Worm (Caenorhabditis elegans) whole organism, L4 larva: ENCODE measurements around the gene pat-9.

Source experiments
- D1046.2 ChIP-seq: fragments of 200-800 bp; sonication (Bioruptor generic); IDR thresholded peaks from 2 replicates; pipeline ENCODE4 v1.3.6; 2022; ENCODE audit warnings: missing genetic modification characterization, missing compliant biosample characterization
- T20F7.1 ChIP-seq: fragments of 200-800 bp; sonication (Bioruptor generic); optimal IDR thresholded peaks from 2 replicates; lab custom pipeline; 2018; ENCODE audit warnings: mild to moderate bottlenecking, missing genetic modification characterization, missing compliant biosample characterization
- Y48G9A.11 ChIP-seq: fragments of 200-800 bp; sonication (Bioruptor generic); IDR thresholded peaks from 2 replicates; pipeline ENCODE4 v1.3.6; 2022; ENCODE audit warnings: missing genetic modification reagents, missing genetic modification characterization, missing compliant biosample characterization
- ZK337.2 ChIP-seq: fragments of 200-800 bp; sonication (Bioruptor generic); IDR thresholded peaks from 2 replicates; pipeline ENCODE4 v1.3.6; 2022; ENCODE audit warnings: missing genetic modification reagents, missing genetic modification characterization, missing compliant biosample characterization
- ZK546.5 ChIP-seq, 2 experiments: sonication (generic microtip); optimal IDR thresholded peaks; 2 replicates each; lab custom pipeline; 2017; ENCODE audit warnings: missing biosample characterization in 2 of 2, missing genetic modification characterization in 2 of 2
- ama-1 ChIP-seq: fragments of 150-350 bp; optimal IDR thresholded peaks from 2 replicates; lab custom pipeline; 2014; ENCODE audit warnings: inconsistent platforms, mixed read lengths
- arid-1 ChIP-seq: fragments of 200-800 bp; sonication (Bioruptor generic); conservative IDR thresholded peaks from 2 replicates; pipeline ENCODE4 v1.3.6; 2022; ENCODE audit warnings: missing genetic modification reagents, missing genetic modification characterization, missing compliant biosample characterization
- ceh-44 ChIP-seq: fragments of 200-800 bp; sonication (Bioruptor generic); IDR thresholded peaks from 2 replicates; pipeline ENCODE4 v1.3.6; 2022; ENCODE audit warnings: missing genetic modification reagents, missing genetic modification characterization, missing compliant biosample characterization
- ceh-62 ChIP-seq: sonication (generic microtip); optimal IDR thresholded peaks from 2 replicates; lab custom pipeline; 2017; ENCODE audit warnings: missing biosample characterization, missing genetic modification characterization
- cey-2 ChIP-seq: sonication (generic microtip); optimal IDR thresholded peaks from 3 replicates; lab custom pipeline; 2017; ENCODE audit warnings: missing genetic modification characterization, mild to moderate bottlenecking, missing compliant biosample characterization, antibody characterized with exemption, borderline replicate concordance; ENCODE audit not compliant: insufficient read depth
- daf-16 ChIP-seq, 3 experiments: sonication (generic microtip); optimal IDR thresholded peaks; 2 replicates each; lab custom pipeline; 2016 to 2017; ENCODE audit warnings: missing genetic modification characterization in 3 of 3, missing genetic modification reagents in 3 of 3, mild to moderate bottlenecking in 2 of 3, missing compliant biosample characterization in 2 of 3, missing biosample characterization in 1 of 3, moderate library complexity in 1 of 3
- dmd-6 ChIP-seq: fragments of 200-800 bp; sonication (Bioruptor generic); IDR thresholded peaks from 2 replicates; pipeline ENCODE4 v1.3.6; 2022; ENCODE audit warnings: missing genetic modification reagents, missing genetic modification characterization, missing compliant biosample characterization
- duxl-1 ChIP-seq: sonication (generic microtip); optimal IDR thresholded peaks from 2 replicates; lab custom pipeline; 2016; ENCODE audit warnings: mild to moderate bottlenecking, missing genetic modification characterization, moderate library complexity, missing compliant biosample characterization; ENCODE audit not compliant: poor library complexity
- egl-27 ChIP-seq: sonication (generic microtip); optimal IDR thresholded peaks from 3 replicates; lab custom pipeline; 2017; ENCODE audit warnings: missing biosample characterization, missing genetic modification reagents, missing genetic modification characterization
- egl-43 ChIP-seq: fragments of 200-800 bp; sonication (Bioruptor generic); IDR thresholded peaks from 2 replicates; pipeline ENCODE4 v1.3.6; 2022; ENCODE audit warnings: missing genetic modification reagents, missing genetic modification characterization, missing compliant biosample characterization
- fkh-10 ChIP-seq: fragments of 150-350 bp; optimal IDR thresholded peaks from 2 replicates; lab custom pipeline; 2014; ENCODE audit warnings: missing biosample characterization, missing genetic modification reagents, missing genetic modification characterization
- hif-1 ChIP-seq, 2 experiments: sonication (generic microtip); optimal IDR thresholded peaks; 2 replicates each; lab custom pipeline; 2016 to 2017; ENCODE audit warnings: missing compliant biosample characterization in 2 of 2, missing genetic modification characterization in 2 of 2, missing genetic modification reagents in 2 of 2, missing genotype in 2 of 2, mild to moderate bottlenecking in 1 of 2
- hlh-11 ChIP-seq: fragments of 200-800 bp; sonication (Bioruptor generic); optimal IDR thresholded peaks from 2 replicates; lab custom pipeline; 2018; ENCODE audit warnings: mild to moderate bottlenecking, missing genetic modification characterization, missing compliant biosample characterization
- hlh-30 ChIP-seq: sonication (generic microtip); optimal IDR thresholded peaks from 2 replicates; lab custom pipeline; 2017; ENCODE audit warnings: antibody characterized with exemption, mild to moderate bottlenecking, missing genetic modification characterization, missing compliant biosample characterization; ENCODE audit not compliant: insufficient read depth
- hmg-1.1 ChIP-seq: fragments of 200-800 bp; sonication (Bioruptor generic); IDR thresholded peaks from 2 replicates; pipeline ENCODE4 v1.3.6; 2022; ENCODE audit warnings: missing genetic modification reagents, missing genetic modification characterization, missing compliant biosample characterization
- jun-1 ChIP-seq: fragments of 150-350 bp; optimal IDR thresholded peaks from 2 replicates; lab custom pipeline; 2014; ENCODE audit warnings: missing biosample characterization, missing genetic modification reagents, missing genetic modification characterization
- lin-13 ChIP-seq: fragments of 150-350 bp; optimal IDR thresholded peaks from 2 replicates; lab custom pipeline; 2014; ENCODE audit warnings: missing biosample characterization, missing genetic modification reagents, missing genetic modification characterization
- mdt-29 ChIP-seq: fragments of 200-800 bp; sonication (Bioruptor generic); IDR thresholded peaks from 2 replicates; pipeline ENCODE4 v1.3.6; 2022; ENCODE audit warnings: missing genetic modification reagents, missing genetic modification characterization, missing compliant biosample characterization
- mxl-3 ChIP-seq: fragments of 200-800 bp; sonication (Bioruptor generic); optimal IDR thresholded peaks from 2 replicates; lab custom pipeline; 2018; ENCODE audit warnings: mild to moderate bottlenecking, missing genetic modification characterization, missing compliant biosample characterization
- nhr-10 ChIP-seq: fragments of 150-350 bp; optimal IDR thresholded peaks from 2 replicates; lab custom pipeline; 2014; ENCODE audit warnings: missing biosample characterization, missing genetic modification characterization
- nhr-11 ChIP-seq: fragments of 150-350 bp; optimal IDR thresholded peaks from 2 replicates; lab custom pipeline; 2014; ENCODE audit warnings: missing biosample characterization, missing genetic modification characterization
- nhr-25 ChIP-seq: sonication (generic microtip); optimal IDR thresholded peaks from 2 replicates; lab custom pipeline; 2017; ENCODE audit warnings: missing genetic modification characterization, mild to moderate bottlenecking, missing compliant biosample characterization, antibody characterized with exemption, moderate library complexity, borderline replicate concordance; ENCODE audit not compliant: insufficient read depth
- nhr-42 ChIP-seq: fragments of 200-800 bp; sonication (Bioruptor generic); IDR thresholded peaks from 2 replicates; pipeline ENCODE4 v1.3.6; 2022; ENCODE audit warnings: missing genetic modification characterization, missing compliant biosample characterization
- nhr-48 ChIP-seq: sonication (generic microtip); optimal IDR thresholded peaks from 2 replicates; lab custom pipeline; 2016; ENCODE audit warnings: mild to moderate bottlenecking, missing genetic modification characterization, missing compliant biosample characterization
- nhr-76 ChIP-seq: fragments of 150-350 bp; optimal IDR thresholded peaks from 2 replicates; lab custom pipeline; 2014; ENCODE audit warnings: missing biosample characterization, missing genetic modification characterization
- nhr-77 ChIP-seq: fragments of 150-350 bp; optimal IDR thresholded peaks from 2 replicates; lab custom pipeline; 2014; ENCODE audit warnings: missing biosample characterization, missing genetic modification characterization
- pqm-1 ChIP-seq: sonication (generic microtip); optimal IDR thresholded peaks from 2 replicates; lab custom pipeline; 2017; ENCODE audit warnings: missing biosample characterization, missing genetic modification characterization
- set-16 ChIP-seq: fragments of 200-800 bp; sonication (Bioruptor generic); IDR thresholded peaks from 2 replicates; pipeline ENCODE4 v1.3.6; 2022; ENCODE audit warnings: missing genetic modification reagents, missing genetic modification characterization, missing compliant biosample characterization
- snpc-4 ChIP-seq: fragments of 150-350 bp; optimal IDR thresholded peaks from 2 replicates; lab custom pipeline; 2014; ENCODE audit warnings: missing biosample characterization, missing genetic modification characterization
- spr-1 ChIP-seq: sonication (generic microtip); optimal IDR thresholded peaks from 2 replicates; lab custom pipeline; 2016; ENCODE audit warnings: mild to moderate bottlenecking, missing genetic modification characterization, missing compliant biosample characterization
- tag-97 ChIP-seq: fragments of 200-800 bp; sonication (Bioruptor generic); IDR thresholded peaks from 2 replicates; pipeline ENCODE4 v1.3.6; 2022; ENCODE audit warnings: missing genetic modification characterization, missing compliant biosample characterization
- ztf-7 ChIP-seq: fragments of 150-350 bp; optimal IDR thresholded peaks from 2 replicates; lab custom pipeline; 2014; ENCODE audit warnings: missing biosample characterization, missing genetic modification characterization

Gene pat-9

ce11 chrX:16525632-16526031 is 11.1 kb upstream of the pat-9 start:
- TF ChIP-seq nhr-11 = peak; percentile 29
- TF ChIP-seq nhr-42 (GFP tag; lab: Robert Waterston, UW) = no peak
- TF ChIP-seq set-16 (GFP tag; lab: Robert Waterston, UW) = peak; percentile 27; the same call in 1 of the 2 replicates
- TF ChIP-seq hif-1 (tag; optimal IDR thresholded peaks at IDR 0.05; lab: Kevin White, UChicago) = no peak
- no peak for TF ChIP-seq nhr-25
- no peak for TF ChIP-seq pqm-1 (tag; lab: Kevin White, UChicago)
- TF ChIP-seq cey-2 (tag; lab: Kevin White, UChicago) = no peak
- TF ChIP-seq mdt-29 (GFP tag; lab: Robert Waterston, UW) = no peak
- no peak for TF ChIP-seq ztf-7 (tag; lab: Kevin White, UChicago)
- TF ChIP-seq daf-16 (GFP tag; optimal IDR thresholded peaks at IDR 0.05; lab: Kevin White, UChicago) = peak in 1 of 2 experiments; percentile 12
- no peak for TF ChIP-seq daf-16 (tag; optimal IDR thresholded peaks at IDR 0.05; lab: Kevin White, UChicago)
- no peak for TF ChIP-seq ZK337.2
- no peak for TF ChIP-seq D1046.2 (GFP tag; lab: Robert Waterston, UW)
- TF ChIP-seq egl-27 (tag; lab: Kevin White, UChicago) = no peak
- TF ChIP-seq T20F7.1 (GFP tag; lab: Kevin White, UChicago) = no peak
- TF ChIP-seq ZK546.5 (tag; optimal IDR thresholded peaks at IDR 0.05; lab: Kevin White, UChicago) = no peak
- no peak for TF ChIP-seq nhr-10
- TF ChIP-seq ceh-44 = no peak
- TF ChIP-seq hlh-30 (tag; lab: Kevin White, UChicago) = peak; percentile 33
- no peak for TF ChIP-seq snpc-4 (tag; lab: Kevin White, UChicago)
- TF ChIP-seq ama-1 = no peak
- TF ChIP-seq duxl-1 (tag; lab: Kevin White, UChicago) = no peak
- TF ChIP-seq hlh-11 (tag; lab: Kevin White, UChicago) = peak; percentile 55
- no peak for TF ChIP-seq lin-13 (GFP tag; lab: Kevin White, UChicago)
- TF ChIP-seq arid-1 (GFP tag; lab: Robert Waterston, UW) = no peak
- no peak for TF ChIP-seq fkh-10
- no peak for TF ChIP-seq nhr-76 (tag; lab: Kevin White, UChicago)
- TF ChIP-seq hmg-1.1 = no peak
- TF ChIP-seq ceh-62 = no peak

- no peak for TF ChIP-seq nhr-77 (tag; lab: Kevin White, UChicago)
- TF ChIP-seq set-16 (GFP tag; lab: Robert Waterston, UW) = peak; percentile 72
Measured at ce11 chrX:16527815-16528214, 8.9 kb upstream of the pat-9 start.

ce11 chrX:16529937-16530336 is 6.8 kb upstream of the pat-9 start:
- TF ChIP-seq mxl-3 (GFP tag; lab: Kevin White, UChicago) (peak; percentile 55), egl-43 (GFP tag; lab: Robert Waterston, UW) (0 out of 2 replicates have a peak, but pooled peaks have one; percentile 15), nhr-48 (tag; lab: Kevin White, UChicago) (peak; percentile 29), nhr-77 (tag; lab: Kevin White, UChicago) (no peak), spr-1 (tag; lab: Kevin White, UChicago) (no peak), dmd-6 (no peak), hlh-11 (tag; lab: Kevin White, UChicago) (peak; percentile 40)

ce11 chrX:16530455-16530854 is 6.2 kb upstream of the pat-9 start:
- TF ChIP-seq tag-97 = no peak
- no peak for TF ChIP-seq jun-1 (tag; lab: Kevin White, UChicago)
- no peak for TF ChIP-seq Y48G9A.11 (GFP tag; lab: Robert Waterston, UW)
